Worm (Caenorhabditis elegans): Measurements from ENCODE around the gene wdr-20.

wdr-20 gene

ce11 chrV:10145653-10146052 is 11.7 kb upstream of the wdr-20 start, which contains the start of gene C51E3.9:
C51E3.9 (plus strand) TSS chrV:10145953.
- TF ChIP-seq attf-3 (GFP tag; conservative IDR thresholded peaks at IDR 0.05), result no peak
- no peak for TF ChIP-seq pbrm-1 (GFP tag; IDR thresholded peaks at IDR 0.05)
- TF ChIP-seq hmg-20 (GFP tag; IDR thresholded peaks at IDR 0.05), result no peak
- TF ChIP-seq F10E7.11 (tag; optimal IDR thresholded peaks at IDR 0.05), result no peak
- TF ChIP-seq tbx-9 (tag; optimal IDR thresholded peaks at IDR 0.05; ENCODE audit: borderline replicate concordance), result no peak
- TF ChIP-seq dox-1 (GFP tag; IDR thresholded peaks at IDR 0.05), result no peak
- TF ChIP-seq ztf-6 (GFP tag; IDR thresholded peaks at IDR 0.05), result no peak
- TF ChIP-seq egl-18 (GFP tag; IDR thresholded peaks at IDR 0.05), result no peak
- TF ChIP-seq bed-1 (GFP tag; IDR thresholded peaks at IDR 0.05), result no peak
- no peak for TF ChIP-seq ceh-40 (GFP tag; IDR thresholded peaks at IDR 0.05)
- no peak for TF ChIP-seq Y67H2A.10 (GFP tag; conservative IDR thresholded peaks at IDR 0.05)
- no peak for TF ChIP-seq F23B12.7 (tag; optimal IDR thresholded peaks at IDR 0.05; ENCODE audit: insufficient read depth)
- no peak for TF ChIP-seq D2030.7 (GFP tag; IDR thresholded peaks at IDR 0.05)
- TF ChIP-seq sdz-38 (tag; optimal IDR thresholded peaks at IDR 0.05), result no peak
- TF ChIP-seq B0261.1 (tag; optimal IDR thresholded peaks at IDR 0.05), result no peak
- TF ChIP-seq gei-17 (GFP tag; optimal IDR thresholded peaks at IDR 0.05), result no peak
- no peak for TF ChIP-seq athp-1 (tag; optimal IDR thresholded peaks at IDR 0.05)
- no peak for TF ChIP-seq rcor-1 (GFP tag; IDR thresholded peaks at IDR 0.05)
- no peak for TF ChIP-seq B0019.2 (GFP tag; conservative IDR thresholded peaks at IDR 0.05)

ce11 chrV:10138582-10138981 is 4.6 kb upstream of the wdr-20 start:
- peak; percentile 51 for TF ChIP-seq D2030.7 (GFP tag; IDR thresholded peaks at IDR 0.05)
- peak; percentile 71 for TF ChIP-seq attf-6 (GFP tag; IDR thresholded peaks at IDR 0.05)
- TF ChIP-seq Y53G8AR.9 (GFP tag; conservative IDR thresholded peaks at IDR 0.05), result 0 out of 2 replicates have a peak, but pooled peaks have one; percentile 38
- peak; percentile 92 for TF ChIP-seq pbrm-1 (GFP tag; IDR thresholded peaks at IDR 0.05)
- TF ChIP-seq madf-6 (GFP tag; IDR thresholded peaks at IDR 0.05), result peak; percentile 55; the same call in 1 of the 2 replicates
- peak; percentile 88 for TF ChIP-seq madf-3 (GFP tag; IDR thresholded peaks at IDR 0.05)
- TF ChIP-seq lin-26 (GFP tag; IDR thresholded peaks at IDR 0.05), result peak; percentile 99
- peak; percentile 63 for TF ChIP-seq rcor-1 (GFP tag; IDR thresholded peaks at IDR 0.05)
- TF ChIP-seq mcd-1 (GFP tag; IDR thresholded peaks at IDR 0.05), result 0 out of 2 replicates have a peak, but pooled peaks have one; percentile 33
- TF ChIP-seq egrh-3 (GFP tag; IDR thresholded peaks at IDR 0.05), result peak; percentile 99
- 0 out of 2 replicates have a peak, but pooled peaks have one; percentile 59 for TF ChIP-seq ekl-4 (GFP tag; IDR thresholded peaks at IDR 0.05)
- peak; percentile 41; the same call in 1 of the 2 replicates for TF ChIP-seq hsf-1 (GFP tag; IDR thresholded peaks at IDR 0.05)
- TF ChIP-seq F39B2.1 (GFP tag; IDR thresholded peaks at IDR 0.05), result 0 out of 2 replicates have a peak, but pooled peaks have one; percentile 37

- peak; percentile 99 for TF ChIP-seq egrh-3 (GFP tag; IDR thresholded peaks at IDR 0.05)
Observed at ce11 chrV:10136644-10137043, 2.7 kb upstream of the wdr-20 start.

ce11 chrV:10133277-10133676 is 681 bp downstream of the wdr-20 start:
- TF ChIP-seq ets-4 (GFP tag; optimal IDR thresholded peaks at IDR 0.05) (no peak), zfh-2 (GFP tag; conservative IDR thresholded peaks at IDR 0.05) (peak; percentile 64)

- TF ChIP-seq pha-4 (tag; optimal IDR thresholded peaks at IDR 0.05) (no peak), lag-1 (GFP tag; IDR thresholded peaks at IDR 0.05) (no peak), Y56A3A.18 (GFP tag; IDR thresholded peaks at IDR 0.05) (no peak), ZK185.1 (tag; optimal IDR thresholded peaks at IDR 0.05; ENCODE audit: poor library complexity, severe bottlenecking) (no peak), athp-1 (tag; optimal IDR thresholded peaks at IDR 0.05) (no peak), zfh-2 (GFP tag; conservative IDR thresholded peaks at IDR 0.05) (no peak)
Observed at ce11 chrV:10130195-10130594, 3.8 kb downstream of the wdr-20 start, which contains the start of gene aos-1. aos-1 (minus strand) TSS chrV:10130295.

Data from whole organism, young adult.